Fruit fly (Drosophila melanogaster): ENCODE data around the gene Hcs.

DNA sequence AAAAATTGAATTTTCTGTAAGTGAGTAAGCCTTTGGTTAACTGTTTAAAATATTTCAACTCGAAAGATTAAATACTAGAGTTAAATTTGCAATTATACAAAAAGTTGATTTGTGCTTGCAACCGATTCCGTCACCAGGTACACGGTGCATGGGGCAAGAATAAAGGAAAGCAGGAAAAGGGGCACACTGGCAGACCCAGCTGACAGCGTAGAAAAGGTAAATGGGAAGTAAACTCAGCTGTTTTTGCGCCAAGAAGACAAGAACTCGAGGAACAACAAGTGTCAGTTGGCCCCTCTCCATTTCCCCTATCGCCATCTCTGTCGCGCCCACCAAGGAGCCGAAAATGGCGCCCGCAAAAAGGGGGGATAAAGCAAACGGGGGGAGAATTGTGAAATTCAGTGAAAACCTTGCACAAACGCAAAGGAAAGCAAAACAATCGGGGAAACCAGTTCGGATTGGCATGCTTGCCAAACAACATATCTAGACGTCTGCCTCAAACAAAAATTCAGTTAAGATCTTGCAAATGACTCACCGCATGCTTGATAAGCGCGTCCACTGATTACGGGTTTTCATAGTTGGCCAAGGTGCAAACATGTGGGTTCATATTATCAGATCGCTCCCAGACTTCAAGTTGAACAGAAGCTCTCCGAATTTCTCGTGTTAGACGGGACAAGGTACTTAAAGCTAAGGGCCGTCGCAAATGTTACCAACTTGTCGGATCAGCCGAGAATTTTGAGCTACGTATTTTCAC lies 11.3 kb upstream of the Hcs start:
- TF ChIP-seq CG6791 (GFP tag; IDR thresholded peaks at IDR 0.05; ENCODE audit: partially characterized antibody), result peak; percentile 66; the same call in 2 of the 3 replicates
- TF ChIP-seq C15 (GFP tag; IDR thresholded peaks at IDR 0.05), result no peak
- no peak for TF ChIP-seq ci (GFP tag; IDR thresholded peaks at IDR 0.05)
- no peak for TF ChIP-seq Gug (GFP tag; IDR thresholded peaks at IDR 0.05)
- TF ChIP-seq ttk (GFP tag; IDR thresholded peaks at IDR 0.05), result no peak
- TF ChIP-seq CG13123 (GFP tag; optimal IDR thresholded peaks at IDR 0.05), result no peak
- TF ChIP-seq grau (tag; optimal IDR thresholded peaks at IDR 0.05), result no peak
- no peak for TF ChIP-seq lmd (GFP tag; IDR thresholded peaks at IDR 0.05)
- TF ChIP-seq CG34422 (GFP tag; IDR thresholded peaks at IDR 0.05), result peak; percentile 82; the same call in 1 of the 3 replicates
- TF ChIP-seq Dbx (GFP tag; IDR thresholded peaks at IDR 0.05), result no peak
- no peak for TF ChIP-seq CG17568 (GFP tag; optimal IDR thresholded peaks at IDR 0.05)
- TF ChIP-seq HLH3B (GFP tag; IDR thresholded peaks at IDR 0.05), result no peak
- TF ChIP-seq CG14860 (GFP tag; IDR thresholded peaks at IDR 0.05; ENCODE audit: partially characterized antibody), result 0 out of 3 replicates have a peak, but pooled peaks have one; percentile 9

All from whole organism, embryonic.